Worm (Caenorhabditis elegans): ENCODE measurements around the gene srx-32.

DNA sequence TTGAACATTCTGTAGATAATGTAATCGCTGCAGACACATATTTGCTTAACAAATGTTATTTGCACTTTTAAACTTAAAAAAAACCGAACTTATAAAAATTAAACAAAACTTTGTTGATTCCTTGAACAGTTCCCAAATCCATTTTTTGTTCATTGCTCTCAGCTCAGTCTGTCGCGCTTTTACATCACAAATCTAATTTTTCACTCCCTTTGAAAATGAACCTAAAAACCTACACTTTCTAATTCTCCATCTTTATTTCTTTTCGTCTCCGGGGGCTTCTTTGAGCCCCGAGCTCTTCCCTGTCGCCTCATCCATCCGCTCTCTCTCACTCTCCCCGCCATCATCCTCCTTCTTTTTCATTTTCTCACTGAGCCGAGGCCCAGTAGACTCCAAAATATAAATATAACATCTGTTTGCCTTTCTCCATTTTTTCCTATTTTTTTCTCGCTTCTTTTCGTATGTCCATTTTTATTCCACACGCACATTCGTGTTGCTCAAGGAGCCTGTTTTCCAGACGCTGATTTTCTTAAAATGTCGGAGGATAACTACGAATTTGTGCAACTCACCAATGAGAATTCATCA is 10.2 kb downstream of the srx-32 start, which contains the start of gene R13D11.4:
- TF ChIP-seq unc-42 (tag; optimal IDR thresholded peaks at IDR 0.05) (peak; percentile 74), pha-4 (tag; optimal IDR thresholded peaks at IDR 0.05) (no peak), sdc-2 (tag; optimal IDR thresholded peaks at IDR 0.05) (no peak), sox-4 (tag; optimal IDR thresholded peaks at IDR 0.05) (no peak)
